Worm (Caenorhabditis elegans): ENCODE data around the gene sra-14.

DNA sequence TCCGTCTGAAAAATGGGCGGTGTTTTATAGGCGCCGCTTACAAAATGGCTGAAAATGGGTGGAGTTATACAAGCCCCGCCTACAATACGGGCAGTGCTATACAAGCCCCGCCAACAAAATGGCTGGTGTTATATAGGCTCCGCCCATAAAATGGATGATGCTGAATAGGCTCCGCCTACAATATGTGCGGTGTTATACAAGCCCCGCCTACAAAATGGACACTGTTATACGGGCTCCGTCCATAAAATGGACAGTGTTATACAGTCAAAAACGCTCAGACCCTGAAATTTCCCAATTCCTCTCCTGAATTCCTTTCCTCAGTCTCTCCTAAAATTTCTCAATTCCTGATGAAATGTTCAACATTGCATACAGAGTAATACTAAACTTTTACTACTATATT, 19.0 kb upstream of the sra-14 start:
- TF ChIP-seq egl-27 (tag; optimal IDR thresholded peaks at IDR 0.05) = no peak
- TF ChIP-seq F26F4.8 (GFP tag; conservative IDR thresholded peaks at IDR 0.05) = no peak
- no peak for TF ChIP-seq lin-29 (GFP tag; IDR thresholded peaks at IDR 0.05)
- TF ChIP-seq T26A8.4 (GFP tag; IDR thresholded peaks at IDR 0.05) = 0 out of 2 replicates have a peak, but pooled peaks have one; percentile 13
- TF ChIP-seq dve-1 (tag; optimal IDR thresholded peaks at IDR 0.05; ENCODE audit: insufficient read depth) = no peak
- no peak for TF ChIP-seq ceh-82 (tag; optimal IDR thresholded peaks at IDR 0.05)
- no peak for TF ChIP-seq nhr-28 (tag; optimal IDR thresholded peaks at IDR 0.05)
- TF ChIP-seq ama-1 (optimal IDR thresholded peaks at IDR 0.05) = peak; percentile 56
- TF ChIP-seq D1046.2 (GFP tag; IDR thresholded peaks at IDR 0.05) = no peak
- TF ChIP-seq fkh-10 (GFP tag; optimal IDR thresholded peaks at IDR 0.05) = no peak

Measured in whole organism, L4 larva.